Fruit fly (Drosophila melanogaster) whole organism, prepupa: ENCODE data around the gene Ythdc1.
A peak's percentile ranks its signal among the peaks of the same experiment; 100 is the strongest.

ENCODE experiments used
- Blimp-1 ChIP-seq: fragments of 200-800 bp; sonication (Bioruptor generic); optimal IDR thresholded peaks from 3 replicates; lab custom pipeline; 2017; ENCODE audit warnings: missing biosample characterization, missing genetic modification characterization, mild to moderate bottlenecking, moderate library complexity, missing genetic modification reagents
- CG10631 ChIP-seq: fragments of 200-800 bp; sonication (Bioruptor generic); optimal IDR thresholded peaks from 2 replicates; lab custom pipeline; 2016; ENCODE audit warnings: missing biosample characterization, missing genetic modification characterization
- CG10669 ChIP-seq: fragments of 200-800 bp; sonication (Bioruptor generic); optimal IDR thresholded peaks from 3 replicates; lab custom pipeline; 2018; ENCODE audit warnings: missing biosample characterization, mild to moderate bottlenecking, missing genetic modification characterization, moderate library complexity
- CG11762 ChIP-seq: fragments of 200-800 bp; sonication (Bioruptor generic); optimal IDR thresholded peaks from 3 replicates; lab custom pipeline; 2016; ENCODE audit warnings: missing biosample characterization, missing genetic modification characterization; ENCODE audit not compliant: insufficient read depth
- CG11902 ChIP-seq: fragments of 200-800 bp; sonication (Bioruptor generic); optimal IDR thresholded peaks from 3 replicates; lab custom pipeline; 2016; ENCODE audit warnings: missing biosample characterization, missing genetic modification characterization
- CG1621 ChIP-seq: fragments of 200-800 bp; sonication (Bioruptor generic); optimal IDR thresholded peaks from 3 replicates; lab custom pipeline; 2018; ENCODE audit warnings: missing biosample characterization, mild to moderate bottlenecking, missing genetic modification characterization
- CG16779 ChIP-seq: fragments of 200-800 bp; sonication (Bioruptor generic); optimal IDR thresholded peaks from 3 replicates; lab custom pipeline; 2017; ENCODE audit warnings: missing biosample characterization, mild to moderate bottlenecking, missing genetic modification characterization
- CG32006 ChIP-seq: fragments of 200-800 bp; sonication (Bioruptor generic); optimal IDR thresholded peaks from 3 replicates; lab custom pipeline; 2017; ENCODE audit warnings: missing biosample characterization, mild to moderate bottlenecking, missing genetic modification characterization
- CG34406 ChIP-seq: fragments of 200-800 bp; sonication (Bioruptor generic); optimal IDR thresholded peaks from 3 replicates; lab custom pipeline; 2016; ENCODE audit warnings: missing biosample characterization, missing genetic modification characterization
- CG3919 ChIP-seq: fragments of 200-800 bp; sonication (Bioruptor generic); optimal IDR thresholded peaks from 3 replicates; lab custom pipeline; 2016; ENCODE audit warnings: missing biosample characterization, missing genetic modification characterization
- CG6276 ChIP-seq: fragments of 200-800 bp; sonication (Bioruptor generic); optimal IDR thresholded peaks from 2 replicates; lab custom pipeline; 2017; ENCODE audit warnings: missing biosample characterization, mild to moderate bottlenecking, missing genetic modification characterization
- CG6792 ChIP-seq: fragments of 200-800 bp; sonication (Bioruptor generic); optimal IDR thresholded peaks from 3 replicates; lab custom pipeline; 2016; ENCODE audit warnings: missing biosample characterization, missing genetic modification characterization
- CG7368 ChIP-seq: fragments of 200-800 bp; sonication (Bioruptor generic); optimal IDR thresholded peaks from 3 replicates; lab custom pipeline; 2016; ENCODE audit warnings: missing biosample characterization, missing genetic modification characterization
- CG8119 ChIP-seq: fragments of 200-800 bp; sonication (Bioruptor generic); IDR thresholded peaks from 3 replicates; pipeline ENCODE4 v1.3.6; 2022; ENCODE audit warnings: missing biosample characterization, missing genetic modification characterization
- CG8319 ChIP-seq: fragments of 200-800 bp; sonication (Bioruptor generic); optimal IDR thresholded peaks from 3 replicates; lab custom pipeline; 2016; ENCODE audit warnings: missing biosample characterization, missing genetic modification characterization
- CG8632 ChIP-seq: fragments of 200-800 bp; sonication (Bioruptor generic); optimal IDR thresholded peaks from 3 replicates; lab custom pipeline; 2016; ENCODE audit warnings: missing biosample characterization, missing genetic modification characterization
- CG9139 ChIP-seq: fragments of 200-800 bp; sonication (Bioruptor generic); optimal IDR thresholded peaks from 3 replicates; lab custom pipeline; 2017; ENCODE audit warnings: missing biosample characterization, mild to moderate bottlenecking, missing genetic modification characterization
- Eip75B ChIP-seq: fragments of 200-800 bp; sonication (Bioruptor generic); optimal IDR thresholded peaks from 3 replicates; lab custom pipeline; 2016; ENCODE audit warnings: missing biosample characterization, missing genetic modification characterization
- Eip78C ChIP-seq: fragments of 200-800 bp; sonication (Bioruptor generic); peaks from one replicate; lab custom pipeline; 2016; ENCODE audit warnings: missing biosample characterization, missing genetic modification characterization
- Eip93F ChIP-seq: fragments of 200-800 bp; sonication (Bioruptor generic); optimal IDR thresholded peaks from 2 replicates; lab custom pipeline; 2016; ENCODE audit warnings: missing biosample characterization, mild to moderate bottlenecking, missing genetic modification characterization
- Ets21C ChIP-seq: fragments of 200-800 bp; sonication (Bioruptor generic); optimal IDR thresholded peaks from 3 replicates; lab custom pipeline; 2016; ENCODE audit warnings: missing biosample characterization, missing genetic modification characterization
- Ets96B ChIP-seq: fragments of 200-800 bp; optimal IDR thresholded peaks from 2 replicates; lab custom pipeline; 2019; ENCODE audit warnings: missing biosample characterization, mild to moderate bottlenecking, missing genetic modification characterization, moderate library complexity
- Gug ChIP-seq: fragments of 200-800 bp; sonication (Bioruptor generic); IDR thresholded peaks from 2 replicates; pipeline ENCODE4 v1.3.6; 2022; ENCODE audit warnings: missing biosample characterization, missing genetic modification characterization
- Hr38 ChIP-seq: sonication (Bioruptor generic); optimal IDR thresholded peaks from 2 replicates; lab custom pipeline; 2016; ENCODE audit warnings: missing biosample characterization, missing genetic modification characterization
- Hr39 ChIP-seq: fragments of 200-800 bp; sonication (Bioruptor generic); optimal IDR thresholded peaks from 2 replicates; lab custom pipeline; 2016; ENCODE audit warnings: missing biosample characterization, missing genetic modification characterization
- Hr4 ChIP-seq: fragments of 200-800 bp; sonication (Bioruptor generic); optimal IDR thresholded peaks from 3 replicates; lab custom pipeline; 2016; ENCODE audit warnings: missing biosample characterization, missing genetic modification characterization
- Lpt ChIP-seq: fragments of 200-800 bp; sonication (Bioruptor generic); optimal IDR thresholded peaks from 3 replicates; lab custom pipeline; 2016; ENCODE audit warnings: missing biosample characterization, missing genetic modification characterization
- Met ChIP-seq: fragments of 200-800 bp; sonication (Bioruptor generic); optimal IDR thresholded peaks from 3 replicates; lab custom pipeline; 2016; ENCODE audit warnings: missing biosample characterization, missing genetic modification characterization
- Smox ChIP-seq: fragments of 200-800 bp; sonication (Bioruptor generic); optimal IDR thresholded peaks from 3 replicates; lab custom pipeline; 2016; ENCODE audit warnings: missing biosample characterization, missing genetic modification characterization
- Sox102F ChIP-seq: fragments of 200-800 bp; sonication (Bioruptor generic); optimal IDR thresholded peaks from 2 replicates; lab custom pipeline; 2016; ENCODE audit warnings: missing biosample characterization, mild to moderate bottlenecking, missing genetic modification characterization
- Sox14 ChIP-seq: fragments of 200-800 bp; sonication (Bioruptor generic); optimal IDR thresholded peaks from 3 replicates; lab custom pipeline; 2016; ENCODE audit warnings: missing biosample characterization, missing genetic modification characterization
- achi ChIP-seq: fragments of 200-800 bp; sonication (Bioruptor generic); optimal IDR thresholded peaks from 3 replicates; lab custom pipeline; 2016; ENCODE audit warnings: missing biosample characterization, missing genetic modification characterization
- acj6 ChIP-seq: fragments of 200-800 bp; sonication (Bioruptor generic); optimal IDR thresholded peaks from 3 replicates; lab custom pipeline; 2016; ENCODE audit warnings: missing biosample characterization, missing genetic modification characterization
- cyc ChIP-seq: fragments of 200-800 bp; sonication (Bioruptor generic); optimal IDR thresholded peaks from 3 replicates; lab custom pipeline; 2016; ENCODE audit warnings: missing biosample characterization, missing genetic modification characterization
- dac ChIP-seq: fragments of 200-800 bp; sonication (Bioruptor generic); optimal IDR thresholded peaks from 2 replicates; lab custom pipeline; 2017; ENCODE audit warnings: missing biosample characterization, mild to moderate bottlenecking, missing genetic modification characterization
- dsx ChIP-seq: fragments of 200-800 bp; optimal IDR thresholded peaks from 3 replicates; lab custom pipeline; 2019; ENCODE audit warnings: missing biosample characterization, mild to moderate bottlenecking, missing genetic modification characterization, moderate library complexity; ENCODE audit not compliant: poor library complexity, severe bottlenecking
- eg ChIP-seq: fragments of 200-800 bp; sonication (Bioruptor generic); IDR thresholded peaks from 3 replicates; pipeline ENCODE4 v1.3.6; 2022; ENCODE audit warnings: missing biosample characterization, missing genetic modification characterization
- esn ChIP-seq: fragments of 200-800 bp; sonication (Bioruptor generic); optimal IDR thresholded peaks from 2 replicates; lab custom pipeline; 2016; ENCODE audit warnings: missing biosample characterization, mild to moderate bottlenecking, missing genetic modification characterization, moderate library complexity
- fd59A ChIP-seq: fragments of 200-800 bp; sonication (Bioruptor generic); optimal IDR thresholded peaks from 2 replicates; lab custom pipeline; 2017; ENCODE audit warnings: missing biosample characterization, mild to moderate bottlenecking, missing genetic modification characterization, missing genetic modification reagents
- fd85E ChIP-seq: fragments of 200-800 bp; sonication (Bioruptor generic); optimal IDR thresholded peaks from 3 replicates; lab custom pipeline; 2016; ENCODE audit warnings: missing biosample characterization, missing genetic modification characterization
- fkh ChIP-seq: fragments of 200-800 bp; sonication (Bioruptor generic); optimal IDR thresholded peaks from 3 replicates; lab custom pipeline; 2017; ENCODE audit warnings: missing biosample characterization, mild to moderate bottlenecking, missing genetic modification characterization, moderate library complexity
- lz ChIP-seq: fragments of 200-800 bp; sonication (Bioruptor generic); optimal IDR thresholded peaks from 3 replicates; lab custom pipeline; 2016; ENCODE audit warnings: missing biosample characterization, missing genetic modification characterization
- net ChIP-seq: fragments of 200-800 bp; sonication (Bioruptor generic); optimal IDR thresholded peaks from 3 replicates; lab custom pipeline; 2016; ENCODE audit warnings: missing biosample characterization, missing genetic modification characterization
- pdm3 ChIP-seq: fragments of 200-800 bp; sonication (Bioruptor generic); optimal IDR thresholded peaks from 3 replicates; lab custom pipeline; 2016; ENCODE audit warnings: missing biosample characterization, missing genetic modification characterization
- salr ChIP-seq, 2 experiments: fragments of 200-800 bp; sonication (Bioruptor generic); optimal IDR thresholded peaks; 3 replicates each; lab custom pipeline; 2016 to 2018; ENCODE audit warnings: missing biosample characterization in 2 of 2, missing genetic modification characterization in 2 of 2, mild to moderate bottlenecking in 1 of 2
- topi ChIP-seq: fragments of 200-800 bp; sonication (Bioruptor generic); optimal IDR thresholded peaks from 3 replicates; lab custom pipeline; 2016; ENCODE audit warnings: missing biosample characterization, missing genetic modification characterization
- vri ChIP-seq: fragments of 200-800 bp; sonication (Bioruptor generic); optimal IDR thresholded peaks from 3 replicates; lab custom pipeline; 2016; ENCODE audit warnings: missing biosample characterization, mild to moderate bottlenecking, missing genetic modification characterization

The Ythdc1 gene

DNA sequence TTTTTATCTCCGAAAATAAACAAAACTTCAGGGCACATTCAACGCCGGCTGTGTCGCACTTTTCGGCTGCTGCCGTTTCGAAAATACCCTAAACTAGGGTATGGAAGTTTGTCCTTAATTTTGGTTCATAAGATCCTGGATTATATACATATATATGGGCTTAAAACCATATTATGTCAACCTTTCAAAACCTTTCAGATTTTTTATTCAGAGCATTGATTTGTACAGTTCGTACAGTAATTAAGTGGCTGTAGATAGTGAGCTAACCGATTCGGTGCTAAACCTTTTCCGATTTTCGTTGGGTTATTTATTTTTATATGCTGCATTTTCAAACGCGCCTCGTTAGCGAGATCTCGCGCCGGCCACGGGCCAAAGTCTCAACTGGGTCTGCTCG lies 15.7 kb upstream of the Ythdc1 start (continued):
- TF ChIP-seq CG1621 (tag; lab: Kevin White, UChicago) (no peak), CG34406 (GFP tag; lab: Kevin White, UChicago) (peak; percentile 48), CG8319 (GFP tag; lab: Kevin White, UChicago) (peak; percentile 27), CG7368 (GFP tag; lab: Kevin White, UChicago) (peak; percentile 43), Hr4 (GFP tag; lab: Kevin White, UChicago) (peak; percentile 23), CG16779 (tag; lab: Kevin White, UChicago) (no peak), CG9139 (GFP tag; lab: Kevin White, UChicago) (no peak), cyc (GFP tag; lab: Kevin White, UChicago) (peak; percentile 87), eg (GFP tag; lab: Robert Waterston, UW) (no peak), Blimp-1 (peak; percentile 77), CG32006 (peak; percentile 36), Eip75B (peak; percentile 73), topi (GFP tag; lab: Kevin White, UChicago) (peak; percentile 93), CG11902 (GFP tag; lab: Kevin White, UChicago) (peak; percentile 78), Met (GFP tag; lab: Kevin White, UChicago) (peak; percentile 75), CG6792 (GFP tag; lab: Kevin White, UChicago) (peak; percentile 59), net (peak; percentile 34), Sox102F (GFP tag; lab: Kevin White, UChicago) (peak; percentile 62), fkh (GFP tag; lab: Kevin White, UChicago) (no peak), pdm3 (GFP tag; lab: Kevin White, UChicago) (peak; percentile 41), Eip93F (GFP tag; lab: Kevin White, UChicago) (peak; percentile 54), CG8632 (GFP tag; lab: Kevin White, UChicago) (peak; percentile 24), Lpt (GFP tag; lab: Kevin White, UChicago) (no peak), CG11762 (GFP tag; lab: Kevin White, UChicago) (peak; percentile 14), Sox14 (GFP tag; lab: Kevin White, UChicago) (peak; percentile 50), CG3919 (peak; percentile 79), achi (GFP tag; lab: Kevin White, UChicago) (no peak), lz (peak; percentile 90), CG8119 (no peak; the same call in 2 of the 3 replicates), salr (GFP tag; optimal IDR thresholded peaks at IDR 0.05; lab: Kevin White, UChicago) (no peak), CG10631 (GFP tag; lab: Kevin White, UChicago) (peak; percentile 53), Hr38 (no peak), fd85E (no peak), Eip78C (peak; percentile 89), fd59A (no peak), Smox (GFP tag; lab: Kevin White, UChicago) (peak; percentile 83)

DNA sequence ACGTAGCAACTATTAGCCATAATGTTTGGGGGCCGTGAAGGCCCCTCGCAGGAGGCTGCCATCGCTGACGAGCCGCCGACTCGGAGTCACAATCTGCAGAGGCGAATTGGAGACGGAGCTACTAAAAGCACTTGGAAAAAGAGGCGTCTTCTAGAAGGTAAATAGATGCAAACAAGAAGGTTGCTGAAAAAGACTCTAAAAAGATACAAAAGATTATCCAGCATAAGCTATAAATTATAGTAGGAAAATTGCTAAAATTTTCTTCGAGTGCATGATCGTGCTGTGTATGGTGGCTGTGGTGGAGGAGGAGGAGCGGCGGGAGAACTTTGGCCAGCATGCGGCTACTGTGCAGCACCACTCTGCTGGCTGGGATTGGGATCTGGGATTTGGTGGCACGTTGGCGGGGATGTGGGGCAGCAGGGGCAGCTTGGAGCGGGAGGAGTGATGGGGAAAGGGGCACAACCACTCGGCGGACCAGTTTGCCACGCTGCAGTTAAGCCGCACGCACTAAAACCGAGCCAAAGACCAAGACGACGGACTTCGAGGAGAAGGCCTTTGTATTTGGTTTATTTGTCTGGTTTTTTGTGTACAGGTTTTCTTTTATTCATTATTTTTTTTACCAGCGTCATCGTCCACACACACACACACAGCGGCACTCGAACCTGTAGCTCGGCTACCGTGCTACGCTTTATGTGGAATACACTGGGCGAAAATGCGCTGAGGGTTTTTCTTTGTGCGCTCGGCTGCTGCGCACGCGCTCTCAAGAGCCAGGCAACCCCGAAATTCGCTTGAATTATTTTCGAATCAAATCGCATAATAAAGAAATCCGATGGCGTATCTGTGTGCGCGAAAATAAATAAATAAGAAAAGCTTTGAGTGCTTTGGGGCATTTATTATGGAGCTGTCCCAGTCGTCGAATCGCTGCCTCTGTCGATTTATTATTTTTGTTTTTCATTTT lies 15.0 kb upstream of the Ythdc1 start:
- TF ChIP-seq Gug (peak; percentile 70), fkh (GFP tag; lab: Kevin White, UChicago) (peak; percentile 41), Eip75B (peak; percentile 76), CG8119 (peak; percentile 73), CG10631 (GFP tag; lab: Kevin White, UChicago) (peak; percentile 78), dsx (GFP tag; lab: Kevin White, UChicago) (peak; percentile 64), achi (GFP tag; lab: Kevin White, UChicago) (peak; percentile 62), cyc (GFP tag; lab: Kevin White, UChicago) (peak; percentile 90), acj6 (peak; percentile 74), dac (GFP tag; lab: Kevin White, UChicago) (peak; percentile 34), Hr39 (GFP tag; lab: Kevin White, UChicago) (peak; percentile 80), fd59A (peak; percentile 20), CG10669 (GFP tag; lab: Kevin White, UChicago) (peak; percentile 67), topi (GFP tag; lab: Kevin White, UChicago) (peak; percentile 90), CG6276 (GFP tag; lab: Kevin White, UChicago) (peak; percentile 66), CG6792 (GFP tag; lab: Kevin White, UChicago) (peak; percentile 73), Ets96B (tag; lab: Kevin White, UChicago) (peak; percentile 71), esn (GFP tag; lab: Kevin White, UChicago) (peak; percentile 76), CG8319 (GFP tag; lab: Kevin White, UChicago) (peak; percentile 60), fd85E (peak; percentile 47), Ets21C (GFP tag; lab: Kevin White, UChicago) (peak; percentile 75), Smox (GFP tag; lab: Kevin White, UChicago) (peak; percentile 62), CG9139 (GFP tag; lab: Kevin White, UChicago) (peak; percentile 39), vri (GFP tag; lab: Kevin White, UChicago) (peak; percentile 82), eg (GFP tag; lab: Robert Waterston, UW) (peak; percentile 89), Sox14 (GFP tag; lab: Kevin White, UChicago) (peak; percentile 76)
